Worm (Caenorhabditis elegans) whole organism, late embryonic: ENCODE measurements around the gene ssp-10.

Experiments used
- C08G9.2 ChIP-seq: sonication (generic microtip); optimal IDR thresholded peaks from 2 replicates; lab custom pipeline; 2016; ENCODE audit warnings: mild to moderate bottlenecking, missing genetic modification characterization, moderate library complexity, missing compliant biosample characterization
- F13H6.1 ChIP-seq: sonication (generic microtip); optimal IDR thresholded peaks from 2 replicates; lab custom pipeline; 2016; ENCODE audit warnings: missing genetic modification characterization, missing compliant biosample characterization
- K02D7.2 ChIP-seq: sonication (generic microtip); optimal IDR thresholded peaks from 2 replicates; lab custom pipeline; 2017; ENCODE audit warnings: mild to moderate bottlenecking, missing genetic modification characterization, missing compliant biosample characterization
- T23F11.4 ChIP-seq: fragments of 200-800 bp; sonication (Bioruptor generic); optimal IDR thresholded peaks from 2 replicates; lab custom pipeline; 2018; ENCODE audit warnings: mild to moderate bottlenecking, missing genetic modification characterization, missing compliant biosample characterization
- ahr-1 ChIP-seq: sonication (generic microtip); optimal IDR thresholded peaks from 2 replicates; lab custom pipeline; 2016; ENCODE audit warnings: missing genetic modification characterization, missing compliant biosample characterization
- ama-1 ChIP-seq: fragments of 150-350 bp; optimal IDR thresholded peaks from 2 replicates; lab custom pipeline; 2014
- ceh-14 ChIP-seq: sonication (generic microtip); optimal IDR thresholded peaks from 2 replicates; lab custom pipeline; 2016; ENCODE audit warnings: missing genotype, missing genetic modification characterization, missing compliant biosample characterization
- ceh-18 ChIP-seq: sonication (generic microtip); optimal IDR thresholded peaks from 2 replicates; lab custom pipeline; 2016; ENCODE audit warnings: missing genetic modification characterization, missing compliant biosample characterization
- ceh-2 ChIP-seq: sonication (generic microtip); optimal IDR thresholded peaks from 2 replicates; lab custom pipeline; 2016; ENCODE audit warnings: missing genotype, missing genetic modification characterization, missing compliant biosample characterization
- ceh-22 ChIP-seq: sonication (generic microtip); optimal IDR thresholded peaks from 2 replicates; lab custom pipeline; 2017; ENCODE audit warnings: missing biosample characterization, missing genetic modification characterization
- ceh-24 ChIP-seq: sonication (generic microtip); optimal IDR thresholded peaks from 2 replicates; lab custom pipeline; 2016; ENCODE audit warnings: mild to moderate bottlenecking, missing genetic modification characterization, missing compliant biosample characterization
- ceh-31 ChIP-seq: sonication (generic microtip); optimal IDR thresholded peaks from 2 replicates; lab custom pipeline; 2016; ENCODE audit warnings: missing genetic modification characterization, missing compliant biosample characterization
- ceh-34 ChIP-seq: sonication (generic microtip); optimal IDR thresholded peaks from 2 replicates; lab custom pipeline; 2016; ENCODE audit warnings: mild to moderate bottlenecking, missing genetic modification characterization, missing compliant biosample characterization
- ceh-45 ChIP-seq: fragments of 200-800 bp; sonication (Bioruptor generic); IDR thresholded peaks from 2 replicates; pipeline ENCODE4 v1.3.6; 2022; ENCODE audit warnings: missing genetic modification reagents, missing genetic modification characterization, missing compliant biosample characterization
- ceh-9 ChIP-seq: sonication (generic microtip); optimal IDR thresholded peaks from 2 replicates; lab custom pipeline; 2016; ENCODE audit warnings: mild to moderate bottlenecking, missing genetic modification characterization, inconsistent platforms, missing compliant biosample characterization
- dmd-4 ChIP-seq: sonication (generic microtip); optimal IDR thresholded peaks from 2 replicates; lab custom pipeline; 2016; ENCODE audit warnings: borderline replicate concordance, missing genetic modification characterization, missing compliant biosample characterization
- dve-1 ChIP-seq: sonication (generic microtip); optimal IDR thresholded peaks from 2 replicates; lab custom pipeline; 2017; ENCODE audit warnings: antibody characterized with exemption, mild to moderate bottlenecking, missing genetic modification characterization, missing compliant biosample characterization
- elt-2 ChIP-seq: sonication (generic microtip); optimal IDR thresholded peaks from 2 replicates; lab custom pipeline; 2016; ENCODE audit warnings: missing genetic modification reagents, missing genetic modification characterization, missing compliant biosample characterization
- elt-4 ChIP-seq: sonication (generic microtip); optimal IDR thresholded peaks from 2 replicates; lab custom pipeline; 2016; ENCODE audit warnings: missing genetic modification characterization, missing compliant biosample characterization
- ets-4 ChIP-seq: sonication (generic microtip); optimal IDR thresholded peaks from 2 replicates; lab custom pipeline; 2016; ENCODE audit warnings: missing genetic modification characterization, missing compliant biosample characterization
- eyg-1 ChIP-seq: sonication (generic microtip); optimal IDR thresholded peaks from 2 replicates; lab custom pipeline; 2016; ENCODE audit warnings: missing genotype, missing genetic modification characterization, missing compliant biosample characterization
- fax-1 ChIP-seq: sonication (generic microtip); optimal IDR thresholded peaks from 2 replicates; lab custom pipeline; 2016; ENCODE audit warnings: missing genotype, missing genetic modification characterization, missing compliant biosample characterization
- fkh-10 ChIP-seq: fragments of 150-350 bp; optimal IDR thresholded peaks from 2 replicates; lab custom pipeline; 2014; ENCODE audit warnings: missing biosample characterization, missing genetic modification reagents, missing genetic modification characterization
- gmeb-2 ChIP-seq: sonication (generic microtip); optimal IDR thresholded peaks from 2 replicates; lab custom pipeline; 2016; ENCODE audit warnings: missing genetic modification characterization, inconsistent platforms, missing compliant biosample characterization
- hlh-13 ChIP-seq: fragments of 200-800 bp; sonication (Bioruptor generic); optimal IDR thresholded peaks from 2 replicates; lab custom pipeline; 2018; ENCODE audit warnings: mild to moderate bottlenecking, missing genetic modification characterization, missing compliant biosample characterization
- hlh-15 ChIP-seq: sonication (generic microtip); optimal IDR thresholded peaks from 2 replicates; lab custom pipeline; 2016; ENCODE audit warnings: missing genetic modification characterization, missing compliant biosample characterization
- hlh-6 ChIP-seq: sonication (generic microtip); optimal IDR thresholded peaks from 2 replicates; lab custom pipeline; 2016; ENCODE audit warnings: missing genotype, missing genetic modification characterization, missing compliant biosample characterization
- hlh-8 ChIP-seq: sonication (generic microtip); optimal IDR thresholded peaks from 2 replicates; lab custom pipeline; 2016; ENCODE audit warnings: missing genotype, missing genetic modification characterization, missing compliant biosample characterization
- lim-6 ChIP-seq: sonication (generic microtip); optimal IDR thresholded peaks from 2 replicates; lab custom pipeline; 2016; ENCODE audit warnings: missing genetic modification characterization, missing compliant biosample characterization
- lin-11 ChIP-seq: fragments of 200-800 bp; sonication (Bioruptor generic); optimal IDR thresholded peaks from 2 replicates; lab custom pipeline; 2018; ENCODE audit warnings: mild to moderate bottlenecking, missing genetic modification characterization, missing compliant biosample characterization
- madf-2 ChIP-seq: sonication (generic microtip); optimal IDR thresholded peaks from 2 replicates; lab custom pipeline; 2017; ENCODE audit warnings: missing genetic modification characterization, missing compliant biosample characterization
- mec-3 ChIP-seq: sonication (generic microtip); optimal IDR thresholded peaks from 2 replicates; lab custom pipeline; 2016; ENCODE audit warnings: borderline replicate concordance, missing genetic modification characterization, missing compliant biosample characterization
- nfya-1 ChIP-seq: sonication (generic microtip); optimal IDR thresholded peaks from 2 replicates; lab custom pipeline; 2017; ENCODE audit warnings: missing genetic modification characterization, mild to moderate bottlenecking, missing compliant biosample characterization, antibody characterized with exemption, moderate library complexity
- nhr-11 ChIP-seq: fragments of 150-350 bp; optimal IDR thresholded peaks from 2 replicates; lab custom pipeline; 2014; ENCODE audit warnings: missing biosample characterization, missing genetic modification characterization
- nhr-232 ChIP-seq: sonication (generic microtip); optimal IDR thresholded peaks from 2 replicates; lab custom pipeline; 2016; ENCODE audit warnings: missing genetic modification characterization, missing compliant biosample characterization
- npax-4 ChIP-seq: sonication (generic microtip); optimal IDR thresholded peaks from 2 replicates; lab custom pipeline; 2016; ENCODE audit warnings: missing genetic modification characterization, missing compliant biosample characterization
- odd-2 ChIP-seq: sonication (generic microtip); optimal IDR thresholded peaks from 2 replicates; lab custom pipeline; 2017; ENCODE audit warnings: antibody characterized with exemption, mild to moderate bottlenecking, missing genetic modification characterization, missing compliant biosample characterization
- pat-9 ChIP-seq: fragments of 200-800 bp; sonication (Bioruptor generic); optimal IDR thresholded peaks from 2 replicates; lab custom pipeline; 2018; ENCODE audit warnings: mild to moderate bottlenecking, missing genetic modification characterization, moderate library complexity, missing compliant biosample characterization
- pha-2 ChIP-seq: sonication (generic microtip); optimal IDR thresholded peaks from 2 replicates; lab custom pipeline; 2017; ENCODE audit warnings: mild to moderate bottlenecking, missing genetic modification characterization, missing compliant biosample characterization
- pha-4 ChIP-seq: fragments of 150-350 bp; optimal IDR thresholded peaks from 2 replicates; lab custom pipeline; 2018; ENCODE audit warnings: missing biosample characterization, missing genetic modification reagents, missing genetic modification characterization
- pqm-1 ChIP-seq: sonication (generic microtip); optimal IDR thresholded peaks from 2 replicates; lab custom pipeline; 2016; ENCODE audit warnings: missing genetic modification characterization, missing compliant biosample characterization
- pros-1 ChIP-seq: fragments of 150-350 bp; optimal IDR thresholded peaks from 2 replicates; lab custom pipeline; 2014; ENCODE audit warnings: missing biosample characterization, missing genetic modification reagents, missing genetic modification characterization
- ref-2 ChIP-seq: sonication (generic microtip); optimal IDR thresholded peaks from 2 replicates; lab custom pipeline; 2016; ENCODE audit warnings: missing genetic modification characterization, missing compliant biosample characterization
- rnt-1 ChIP-seq: sonication (generic microtip); optimal IDR thresholded peaks from 2 replicates; lab custom pipeline; 2016; ENCODE audit warnings: missing genetic modification characterization, missing compliant biosample characterization
- sox-4 ChIP-seq: sonication (generic microtip); optimal IDR thresholded peaks from 2 replicates; lab custom pipeline; 2017; ENCODE audit warnings: mild to moderate bottlenecking, missing genetic modification characterization, inconsistent platforms, missing compliant biosample characterization
- syd-9 ChIP-seq: sonication (generic microtip); optimal IDR thresholded peaks from 2 replicates; lab custom pipeline; 2016; ENCODE audit warnings: mild to moderate bottlenecking, missing genetic modification characterization, moderate library complexity, missing compliant biosample characterization
- tbx-2 ChIP-seq: sonication (generic microtip); optimal IDR thresholded peaks from 2 replicates; lab custom pipeline; 2016; ENCODE audit warnings: missing genetic modification characterization, missing compliant biosample characterization
- tbx-7 ChIP-seq: sonication (generic microtip); optimal IDR thresholded peaks from 2 replicates; lab custom pipeline; 2016; ENCODE audit warnings: missing genotype, missing genetic modification characterization, missing compliant biosample characterization
- ttx-3 ChIP-seq: sonication (generic microtip); optimal IDR thresholded peaks from 2 replicates; lab custom pipeline; 2016; ENCODE audit warnings: missing genetic modification reagents, missing genetic modification characterization, missing compliant biosample characterization
- unc-42 ChIP-seq: sonication (generic microtip); optimal IDR thresholded peaks from 2 replicates; lab custom pipeline; 2016; ENCODE audit warnings: missing genotype, missing genetic modification characterization, missing compliant biosample characterization
- unc-55 ChIP-seq: sonication (generic microtip); optimal IDR thresholded peaks from 2 replicates; lab custom pipeline; 2017; ENCODE audit warnings: missing biosample characterization, missing genetic modification reagents, missing genetic modification characterization
- unc-86 ChIP-seq: sonication (generic microtip); optimal IDR thresholded peaks from 2 replicates; lab custom pipeline; 2016; ENCODE audit warnings: missing genetic modification characterization, missing compliant biosample characterization
- zip-5 ChIP-seq: sonication (generic microtip); optimal IDR thresholded peaks from 2 replicates; lab custom pipeline; 2016; ENCODE audit warnings: missing genetic modification characterization, missing compliant biosample characterization
- ztf-16 ChIP-seq: sonication (generic microtip); optimal IDR thresholded peaks from 2 replicates; lab custom pipeline; 2017; ENCODE audit warnings: missing genetic modification characterization, missing compliant biosample characterization

Gene ssp-10

ce11 chrIV:9857952-9858488 is 7.2 kb upstream of the ssp-10 start, which contains the start of gene npp-1:
npp-1 (plus strand) TSS chrIV:9858488.
- TF ChIP-seq dve-1 (no peak), hlh-6 (tag; lab: Kevin White, UChicago) (no peak), pros-1 (tag; lab: Kevin White, UChicago) (no peak), npax-4 (no peak), pha-2 (tag; lab: Kevin White, UChicago) (no peak), nfya-1 (tag; lab: Kevin White, UChicago) (peak; percentile 14), ztf-16 (tag; lab: Kevin White, UChicago) (no peak), tbx-2 (peak; percentile 59), ceh-45 (GFP tag; lab: Robert Waterston, UW) (no peak), hlh-15 (tag; lab: Kevin White, UChicago) (no peak), zip-5 (peak; percentile 29), pqm-1 (tag; lab: Kevin White, UChicago) (no peak), sox-4 (tag; lab: Kevin White, UChicago) (no peak), elt-2 (peak; percentile 43), unc-55 (GFP tag; lab: Kevin White, UChicago) (no peak), ceh-24 (no peak), eyg-1 (tag; lab: Kevin White, UChicago) (no peak), ceh-2 (tag; lab: Kevin White, UChicago) (no peak), fax-1 (peak; percentile 16), ttx-3 (tag; lab: Kevin White, UChicago) (no peak), ceh-9 (tag; lab: Kevin White, UChicago) (no peak), lim-6 (tag; lab: Kevin White, UChicago) (no peak), nhr-11 (tag; lab: Kevin White, UChicago) (no peak), gmeb-2 (tag; lab: Kevin White, UChicago) (no peak), fkh-10 (GFP tag; lab: Kevin White, UChicago) (no peak), ama-1 (no peak), ceh-18 (tag; lab: Kevin White, UChicago) (no peak), hlh-8 (tag; lab: Kevin White, UChicago) (peak; percentile 25), T23F11.4 (GFP tag; lab: Kevin White, UChicago) (no peak), tbx-7 (tag; lab: Kevin White, UChicago) (no peak), ets-4 (tag; lab: Kevin White, UChicago) (peak; percentile 12), rnt-1 (no peak), K02D7.2 (no peak), C08G9.2 (tag; lab: Kevin White, UChicago) (peak; percentile 12), odd-2 (tag; lab: Kevin White, UChicago) (no peak), mec-3 (no peak), unc-86 (tag; lab: Kevin White, UChicago) (no peak), nhr-232 (tag; lab: Kevin White, UChicago) (no peak), syd-9 (no peak), hlh-13 (GFP tag; lab: Kevin White, UChicago) (no peak), pha-4 (no peak), ceh-14 (tag; lab: Kevin White, UChicago) (peak; percentile 23), ceh-34 (no peak), ahr-1 (tag; lab: Kevin White, UChicago) (no peak), madf-2 (tag; lab: Kevin White, UChicago) (no peak), ref-2 (peak; percentile 21), ceh-31 (tag; lab: Kevin White, UChicago) (peak; percentile 81), pat-9 (tag; lab: Kevin White, UChicago) (no peak), lin-11 (tag; lab: Kevin White, UChicago) (no peak), unc-42 (peak; percentile 6), dmd-4 (tag; lab: Kevin White, UChicago) (no peak), elt-4 (tag; lab: Kevin White, UChicago) (no peak), ceh-22 (no peak), F13H6.1 (tag; lab: Kevin White, UChicago) (no peak)
